Worm (Caenorhabditis elegans): ENCODE results near the gene C44C10.9.
A peak's percentile ranks its signal among the peaks of the same experiment; 100 is the strongest.

C44C10.9 gene

DNA sequence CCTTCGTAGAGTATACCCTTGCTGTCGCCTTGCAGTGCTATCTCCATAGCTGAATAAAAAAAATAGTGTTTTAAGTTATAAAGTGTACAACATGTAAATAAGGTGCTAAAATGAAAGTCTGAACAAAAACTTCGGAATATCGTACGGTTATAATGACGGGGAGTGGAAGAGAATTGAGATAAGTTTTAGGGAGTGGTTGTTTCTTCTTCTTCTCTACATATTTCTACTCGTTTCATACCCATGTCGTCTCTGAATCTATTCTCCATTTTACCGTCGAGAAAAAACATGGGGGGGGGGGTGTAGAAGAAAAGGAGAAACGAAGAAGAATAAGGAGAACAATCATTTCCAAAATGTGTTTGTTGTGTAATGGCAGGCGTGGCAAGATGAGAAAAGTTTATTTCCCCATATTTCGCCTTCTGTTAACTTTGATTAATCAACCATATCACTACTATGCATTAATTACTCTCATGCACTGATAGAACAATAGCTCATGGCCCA, at the start of gene C44C10.9:
TSS of gene C44C10.9 (minus strand) at position 51 of the 498 bp plus-strand sequence.
- TF ChIP-seq ztf-23 (GFP tag; IDR thresholded peaks at IDR 0.05) (no peak), med-1 (GFP tag; optimal IDR thresholded peaks at IDR 0.05; ENCODE audit: insufficient read depth) (no peak), ref-1 (GFP tag; conservative IDR thresholded peaks at IDR 0.05) (no peak), ztf-29 (GFP tag; IDR thresholded peaks at IDR 0.05) (no peak), flt-1 (GFP tag; IDR thresholded peaks at IDR 0.05) (no peak), cog-1 (tag; optimal IDR thresholded peaks at IDR 0.05) (no peak), klf-2 (GFP tag; conservative IDR thresholded peaks at IDR 0.05) (no peak), tab-1 (GFP tag; IDR thresholded peaks at IDR 0.05) (no peak), T22C8.4 (GFP tag; IDR thresholded peaks at IDR 0.05) (no peak)

DNA sequence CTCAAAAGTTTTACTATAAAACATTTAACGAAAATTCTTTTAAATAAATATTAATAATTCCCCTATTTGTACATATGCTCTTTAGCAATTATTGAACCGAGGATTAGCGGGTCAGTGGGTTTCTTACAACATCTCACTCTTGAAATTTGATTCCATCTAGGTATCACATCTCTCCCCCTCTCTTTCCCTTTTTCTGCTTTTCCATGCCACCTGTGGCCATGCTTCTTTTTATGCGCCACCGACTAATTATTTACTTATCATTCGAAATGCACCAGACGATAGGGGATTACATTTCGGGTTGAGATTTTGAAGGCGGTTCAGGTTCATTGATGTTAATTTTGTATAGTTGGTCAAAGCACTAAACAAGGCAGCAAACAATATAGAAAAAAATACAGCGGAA, 49.5 kb upstream of the C44C10.9 start:
- TF ChIP-seq flt-1 (GFP tag; IDR thresholded peaks at IDR 0.05) = no peak

DNA sequence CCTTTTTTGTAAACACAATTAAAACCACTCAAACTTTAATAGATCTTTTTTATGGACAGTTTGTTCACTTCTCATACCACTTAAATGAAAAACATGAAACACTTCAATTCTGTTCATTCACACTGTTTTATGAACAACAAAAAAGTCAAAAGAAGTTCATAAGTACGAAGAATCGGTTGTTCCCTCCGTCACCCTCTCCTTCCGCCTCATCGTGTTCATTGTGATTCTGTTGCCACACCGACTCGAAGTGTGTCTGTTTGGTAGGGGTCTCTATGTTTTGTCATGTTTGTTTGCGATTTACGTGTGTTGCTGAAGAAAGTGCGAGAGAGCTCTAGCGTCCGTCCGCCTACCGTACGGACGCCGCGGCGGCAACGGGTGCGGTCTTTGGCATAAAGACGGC, 42.5 kb upstream of the C44C10.9 start, which contains the start of gene lact-7:
TSS of gene lact-7 (plus strand) at position 301 of the 400 bp plus-strand sequence.
- TF ChIP-seq ztf-29 (GFP tag; IDR thresholded peaks at IDR 0.05) = no peak
- no peak for TF ChIP-seq ref-1 (GFP tag; conservative IDR thresholded peaks at IDR 0.05)
- no peak for TF ChIP-seq klf-2 (GFP tag; conservative IDR thresholded peaks at IDR 0.05)
- TF ChIP-seq ztf-23 (GFP tag; IDR thresholded peaks at IDR 0.05) = no peak
- no peak for TF ChIP-seq med-1 (GFP tag; optimal IDR thresholded peaks at IDR 0.05; ENCODE audit: insufficient read depth)
- TF ChIP-seq cog-1 (tag; optimal IDR thresholded peaks at IDR 0.05) = no peak
- no peak for TF ChIP-seq flt-1 (GFP tag; IDR thresholded peaks at IDR 0.05)
- no peak for TF ChIP-seq tab-1 (GFP tag; IDR thresholded peaks at IDR 0.05)
- TF ChIP-seq T22C8.4 (GFP tag; IDR thresholded peaks at IDR 0.05) = no peak

DNA sequence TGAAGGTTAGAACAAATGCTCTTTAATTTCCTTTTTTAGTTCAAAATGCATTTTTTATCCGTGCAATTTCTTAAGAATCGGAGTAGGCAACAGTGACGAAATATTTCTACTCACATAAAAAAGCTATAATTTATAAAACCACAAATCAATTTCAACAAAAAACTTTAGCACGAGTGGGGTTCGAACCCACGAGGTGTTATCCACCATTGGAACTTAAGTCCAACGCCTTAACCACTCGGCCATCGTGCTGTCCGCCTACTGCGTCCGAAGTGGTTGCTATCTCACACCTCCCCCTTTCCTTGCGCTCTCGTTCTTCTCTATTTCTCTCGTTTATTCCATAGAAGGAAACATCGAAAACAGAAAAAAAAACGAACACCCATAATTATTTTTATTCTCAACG, 41.4 kb upstream of the C44C10.9 start:
- TF ChIP-seq med-1 (GFP tag; optimal IDR thresholded peaks at IDR 0.05; ENCODE audit: insufficient read depth) (peak; percentile 30), ztf-23 (GFP tag; IDR thresholded peaks at IDR 0.05) (peak; percentile 88), ref-1 (GFP tag; conservative IDR thresholded peaks at IDR 0.05) (peak; percentile 79), T22C8.4 (GFP tag; IDR thresholded peaks at IDR 0.05) (peak; percentile 85), klf-2 (GFP tag; conservative IDR thresholded peaks at IDR 0.05) (peak; percentile 83), cog-1 (tag; optimal IDR thresholded peaks at IDR 0.05) (peak; percentile 74), tab-1 (GFP tag; IDR thresholded peaks at IDR 0.05) (peak; percentile 92), flt-1 (GFP tag; IDR thresholded peaks at IDR 0.05) (peak; percentile 96), ztf-29 (GFP tag; IDR thresholded peaks at IDR 0.05) (peak; percentile 90)

DNA sequence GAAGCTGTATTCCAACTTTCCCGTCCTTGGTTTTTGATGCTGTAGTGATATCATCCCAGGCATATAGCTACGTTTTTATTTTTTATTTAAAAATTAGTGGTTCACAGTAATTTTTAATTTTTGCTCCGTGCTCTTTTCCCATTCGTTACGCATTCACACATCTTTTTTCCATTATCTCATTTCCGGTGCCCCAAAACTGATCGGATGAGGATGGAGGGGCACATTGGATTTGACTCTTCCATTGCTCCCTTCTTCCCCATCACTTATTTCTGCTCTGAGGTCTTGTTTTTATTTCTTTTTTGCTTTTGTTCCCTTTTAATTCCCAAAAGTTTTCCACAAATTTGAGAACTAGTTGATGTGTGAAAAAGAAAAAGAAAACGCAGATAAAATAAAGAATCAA, 36.8 kb upstream of the C44C10.9 start:
- TF ChIP-seq cog-1 (tag; optimal IDR thresholded peaks at IDR 0.05) (no peak), T22C8.4 (GFP tag; IDR thresholded peaks at IDR 0.05) (no peak), klf-2 (GFP tag; conservative IDR thresholded peaks at IDR 0.05) (no peak), flt-1 (GFP tag; IDR thresholded peaks at IDR 0.05) (no peak)

DNA sequence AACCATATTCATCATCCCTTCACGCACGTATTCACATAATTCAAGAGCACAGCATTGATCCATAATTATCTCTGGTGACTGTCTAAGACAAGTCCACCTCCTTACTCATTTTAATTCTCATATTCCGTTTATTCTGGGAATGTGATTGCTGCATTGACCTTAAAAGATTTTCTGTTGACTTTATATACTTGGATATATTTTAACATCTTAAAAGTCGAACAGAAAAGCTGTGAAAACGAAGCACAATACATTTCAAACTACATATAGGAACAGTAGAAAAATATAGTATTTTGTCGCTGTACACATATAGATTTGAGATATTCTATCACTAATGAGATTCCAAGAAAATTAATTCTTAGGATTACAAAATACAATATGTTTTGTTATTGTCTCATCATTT, 36.0 kb upstream of the C44C10.9 start:
- no peak for TF ChIP-seq flt-1 (GFP tag; IDR thresholded peaks at IDR 0.05)
- no peak for TF ChIP-seq T22C8.4 (GFP tag; IDR thresholded peaks at IDR 0.05)
- TF ChIP-seq klf-2 (GFP tag; conservative IDR thresholded peaks at IDR 0.05) = no peak
- no peak for TF ChIP-seq tab-1 (GFP tag; IDR thresholded peaks at IDR 0.05)
- no peak for TF ChIP-seq ztf-23 (GFP tag; IDR thresholded peaks at IDR 0.05)
- no peak for TF ChIP-seq ref-1 (GFP tag; conservative IDR thresholded peaks at IDR 0.05)
- TF ChIP-seq cog-1 (tag; optimal IDR thresholded peaks at IDR 0.05) = no peak
- no peak for TF ChIP-seq med-1 (GFP tag; optimal IDR thresholded peaks at IDR 0.05; ENCODE audit: insufficient read depth)
- TF ChIP-seq ztf-29 (GFP tag; IDR thresholded peaks at IDR 0.05) = no peak

DNA sequence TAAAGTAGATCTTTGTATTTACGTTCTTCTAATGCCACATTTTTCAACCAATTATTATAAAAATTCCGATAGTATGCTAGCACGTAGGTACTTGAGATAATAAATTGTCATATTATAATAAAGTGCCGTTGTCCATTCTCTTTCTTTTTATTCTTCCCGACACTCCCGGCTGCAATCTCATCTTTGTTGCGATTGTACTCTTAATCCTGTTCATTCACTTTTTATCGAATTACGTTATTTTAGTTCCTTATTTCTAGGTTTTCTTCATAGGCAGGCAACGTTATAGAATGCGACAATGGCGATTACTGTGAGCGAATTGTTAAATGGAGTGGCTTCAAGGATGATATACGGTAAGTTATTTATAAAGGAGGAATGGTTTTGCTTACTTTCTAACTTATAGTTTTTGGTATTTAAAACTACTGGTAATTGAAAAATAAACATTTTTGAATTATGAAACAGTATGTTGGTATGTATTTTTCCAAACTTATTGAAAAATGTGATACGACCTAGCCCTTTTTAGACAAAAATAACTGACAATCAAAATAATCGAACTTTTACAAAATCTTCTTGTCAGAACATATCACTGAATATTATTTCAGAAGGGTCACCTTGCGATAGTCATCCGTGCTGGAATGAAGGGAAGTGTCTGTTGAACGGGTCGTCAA, 29.6 kb upstream of the C44C10.9 start, which contains the start of gene C40H5.2:
TSS of gene C40H5.2 (plus strand) at position 256 of the 665 bp plus-strand sequence.
- TF ChIP-seq ztf-23 (GFP tag; IDR thresholded peaks at IDR 0.05) (no peak), flt-1 (GFP tag; IDR thresholded peaks at IDR 0.05) (no peak), tab-1 (GFP tag; IDR thresholded peaks at IDR 0.05) (no peak), med-1 (GFP tag; optimal IDR thresholded peaks at IDR 0.05; ENCODE audit: insufficient read depth) (no peak), klf-2 (GFP tag; conservative IDR thresholded peaks at IDR 0.05) (no peak), cog-1 (tag; optimal IDR thresholded peaks at IDR 0.05) (no peak), T22C8.4 (GFP tag; IDR thresholded peaks at IDR 0.05) (no peak), ztf-29 (GFP tag; IDR thresholded peaks at IDR 0.05) (no peak), ref-1 (GFP tag; conservative IDR thresholded peaks at IDR 0.05) (no peak)

DNA sequence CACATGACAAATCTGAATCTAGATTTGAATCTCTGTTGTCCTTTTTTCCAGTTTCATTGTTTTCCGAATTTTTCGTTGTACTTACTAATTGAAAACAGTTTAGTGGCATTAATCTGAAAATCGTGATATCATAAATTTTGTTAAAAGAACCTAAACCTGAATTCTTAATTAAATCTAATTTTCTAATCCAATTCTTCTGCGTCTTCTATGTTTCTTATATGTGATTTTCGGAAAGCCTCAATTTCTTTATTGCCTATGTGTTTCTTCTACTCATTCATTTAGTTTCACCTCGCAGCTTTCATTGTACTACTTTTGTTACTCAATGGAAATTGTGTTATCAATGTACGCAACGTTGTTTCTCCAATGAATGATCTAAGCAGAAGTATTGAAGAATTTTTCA, 27.4 kb upstream of the C44C10.9 start:
- TF ChIP-seq T22C8.4 (GFP tag; IDR thresholded peaks at IDR 0.05) (no peak), flt-1 (GFP tag; IDR thresholded peaks at IDR 0.05) (no peak), cog-1 (tag; optimal IDR thresholded peaks at IDR 0.05) (no peak), med-1 (GFP tag; optimal IDR thresholded peaks at IDR 0.05; ENCODE audit: insufficient read depth) (no peak), tab-1 (GFP tag; IDR thresholded peaks at IDR 0.05) (no peak), ztf-29 (GFP tag; IDR thresholded peaks at IDR 0.05) (no peak), klf-2 (GFP tag; conservative IDR thresholded peaks at IDR 0.05) (no peak), ref-1 (GFP tag; conservative IDR thresholded peaks at IDR 0.05) (no peak), ztf-23 (GFP tag; IDR thresholded peaks at IDR 0.05) (no peak)

DNA sequence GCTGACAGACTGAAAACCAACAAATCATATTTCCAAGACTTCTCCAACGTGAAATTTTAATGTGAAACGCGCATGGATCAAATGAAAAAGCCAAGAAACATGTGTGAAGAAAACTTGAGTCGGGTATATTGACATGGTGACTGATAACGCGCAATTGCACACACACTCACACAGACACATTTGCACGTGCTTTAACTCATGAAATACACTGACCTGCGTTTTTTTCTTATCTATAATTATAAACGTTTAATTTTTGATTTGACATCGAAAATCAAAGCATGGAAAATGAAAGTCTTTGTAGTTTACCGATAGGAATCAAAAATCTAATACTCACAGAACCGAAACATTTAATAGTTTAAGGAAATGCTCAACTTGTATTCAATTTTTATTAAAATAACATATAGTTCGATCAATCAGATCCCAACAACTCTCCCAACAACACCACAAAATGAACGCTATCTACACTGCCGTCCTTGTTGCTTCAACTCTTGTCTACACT, 22.3 kb upstream of the C44C10.9 start, which contains the start of gene nspa-9:
TSS of gene nspa-9 (plus strand) at position 449 of the 499 bp plus-strand sequence.
- TF ChIP-seq ztf-23 (GFP tag; IDR thresholded peaks at IDR 0.05) = no peak
- no peak for TF ChIP-seq tab-1 (GFP tag; IDR thresholded peaks at IDR 0.05)
- TF ChIP-seq flt-1 (GFP tag; IDR thresholded peaks at IDR 0.05) = no peak
- no peak for TF ChIP-seq klf-2 (GFP tag; conservative IDR thresholded peaks at IDR 0.05)
- TF ChIP-seq ref-1 (GFP tag; conservative IDR thresholded peaks at IDR 0.05) = no peak
- no peak for TF ChIP-seq cog-1 (tag; optimal IDR thresholded peaks at IDR 0.05)
- TF ChIP-seq T22C8.4 (GFP tag; IDR thresholded peaks at IDR 0.05) = no peak

DNA sequence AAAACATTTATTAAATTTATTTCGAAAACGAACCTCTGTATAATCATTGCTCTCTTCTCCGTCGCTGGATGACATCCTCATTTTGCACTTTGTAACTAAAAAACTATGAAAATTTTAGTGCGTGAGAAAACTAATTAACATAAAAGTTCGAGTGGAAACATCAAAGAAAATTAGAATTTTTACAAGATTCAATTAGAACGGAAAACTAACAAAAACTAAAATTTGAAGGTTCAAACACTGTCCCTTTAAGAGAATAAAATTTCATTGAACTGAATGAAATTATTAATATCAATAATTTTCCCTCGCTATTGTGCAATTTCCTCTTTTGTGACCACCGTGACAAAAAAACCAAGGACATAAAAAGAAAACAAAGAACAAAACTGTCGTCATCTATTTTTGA, 20.7 kb upstream of the C44C10.9 start, which contains the start of gene D1053.3:
TSS of gene D1053.3 (minus strand) at position 101 of the 400 bp plus-strand sequence.
- TF ChIP-seq klf-2 (GFP tag; conservative IDR thresholded peaks at IDR 0.05) (no peak), flt-1 (GFP tag; IDR thresholded peaks at IDR 0.05) (no peak), T22C8.4 (GFP tag; IDR thresholded peaks at IDR 0.05) (no peak), med-1 (GFP tag; optimal IDR thresholded peaks at IDR 0.05; ENCODE audit: insufficient read depth) (no peak), ref-1 (GFP tag; conservative IDR thresholded peaks at IDR 0.05) (no peak), ztf-23 (GFP tag; IDR thresholded peaks at IDR 0.05) (no peak), ztf-29 (GFP tag; IDR thresholded peaks at IDR 0.05) (no peak), tab-1 (GFP tag; IDR thresholded peaks at IDR 0.05) (no peak), cog-1 (tag; optimal IDR thresholded peaks at IDR 0.05) (no peak)
